Worm (Caenorhabditis elegans) whole organism, mixed stage, embryonic: ENCODE results near the gene C15B12.1.

Experiments
- M03D4.4 ChIP-seq: sonication (generic microtip); optimal IDR thresholded peaks from 2 replicates; lab custom pipeline; 2017; ENCODE audit warnings: mild to moderate bottlenecking, missing genetic modification characterization, missing compliant biosample characterization
- bed-3 ChIP-seq: fragments of 200-800 bp; sonication (Bioruptor generic); optimal IDR thresholded peaks from 3 replicates; lab custom pipeline; 2018; ENCODE audit warnings: mild to moderate bottlenecking, missing genetic modification characterization, moderate library complexity, missing compliant biosample characterization
- blmp-1 ChIP-seq: fragments of 150-350 bp; optimal IDR thresholded peaks from 2 replicates; lab custom pipeline; 2014; ENCODE audit warnings: missing biosample characterization, missing genetic modification characterization
- ceh-39 ChIP-seq: fragments of 150-350 bp; optimal IDR thresholded peaks from 2 replicates; lab custom pipeline; 2014; ENCODE audit warnings: missing biosample characterization, missing genetic modification characterization
- ceh-43 ChIP-seq: fragments of 200-800 bp; sonication (Bioruptor generic); optimal IDR thresholded peaks from 2 replicates; lab custom pipeline; 2018; ENCODE audit warnings: mild to moderate bottlenecking, missing genetic modification characterization, moderate library complexity, missing compliant biosample characterization
- ceh-83 ChIP-seq: fragments of 200-800 bp; sonication (Bioruptor generic); optimal IDR thresholded peaks from 2 replicates; lab custom pipeline; 2018; ENCODE audit warnings: mild to moderate bottlenecking, missing genetic modification characterization, missing compliant biosample characterization
- cnd-1 ChIP-seq: fragments of 200-800 bp; sonication (Bioruptor generic); optimal IDR thresholded peaks from 2 replicates; lab custom pipeline; 2018; ENCODE audit warnings: mild to moderate bottlenecking, missing genetic modification characterization, missing compliant biosample characterization
- drap-1 ChIP-seq: fragments of 200-800 bp; sonication (Bioruptor generic); optimal IDR thresholded peaks from 3 replicates; lab custom pipeline; 2018; ENCODE audit warnings: mild to moderate bottlenecking, missing genetic modification characterization, missing compliant biosample characterization
- elt-1 ChIP-seq: sonication (generic microtip); optimal IDR thresholded peaks from 2 replicates; lab custom pipeline; 2017; ENCODE audit warnings: missing genetic modification characterization, mild to moderate bottlenecking, missing compliant biosample characterization, antibody characterized with exemption, moderate library complexity, borderline replicate concordance; ENCODE audit not compliant: insufficient read depth
- elt-3 ChIP-seq: fragments of 150-350 bp; optimal IDR thresholded peaks from 2 replicates; lab custom pipeline; 2014; ENCODE audit warnings: missing biosample characterization, missing genetic modification characterization
- flh-1 ChIP-seq: fragments of 200-800 bp; sonication (Bioruptor generic); optimal IDR thresholded peaks from 2 replicates; lab custom pipeline; 2018; ENCODE audit warnings: mild to moderate bottlenecking, missing genetic modification characterization, moderate library complexity, missing compliant biosample characterization
- ham-2 ChIP-seq: fragments of 200-800 bp; sonication (Bioruptor generic); optimal IDR thresholded peaks from 2 replicates; lab custom pipeline; 2018; ENCODE audit warnings: mild to moderate bottlenecking, missing genetic modification characterization, missing compliant biosample characterization
- hlh-1 ChIP-seq: fragments of 150-350 bp; optimal IDR thresholded peaks from 2 replicates; lab custom pipeline; 2014; ENCODE audit warnings: missing biosample characterization, missing genetic modification reagents, missing genetic modification characterization
- lin-13 ChIP-seq: fragments of 150-350 bp; optimal IDR thresholded peaks from 2 replicates; lab custom pipeline; 2014; ENCODE audit warnings: missing biosample characterization, missing genetic modification characterization
- lin-32 ChIP-seq: fragments of 200-800 bp; sonication (Bioruptor generic); optimal IDR thresholded peaks from 2 replicates; lab custom pipeline; 2018; ENCODE audit warnings: mild to moderate bottlenecking, missing genetic modification characterization, missing compliant biosample characterization
- lsy-2 ChIP-seq: fragments of 150-350 bp; optimal IDR thresholded peaks from 2 replicates; lab custom pipeline; 2014; ENCODE audit warnings: missing biosample characterization, missing genetic modification characterization
- mab-5 ChIP-seq: fragments of 150-350 bp; optimal IDR thresholded peaks from 2 replicates; lab custom pipeline; 2014; ENCODE audit warnings: missing biosample characterization, missing genetic modification characterization
- mep-1 ChIP-seq: fragments of 150-350 bp; optimal IDR thresholded peaks from 2 replicates; lab custom pipeline; 2017; ENCODE audit warnings: missing biosample characterization, missing genetic modification reagents, missing genetic modification characterization, inconsistent platforms
- nhr-12 ChIP-seq: fragments of 150-350 bp; optimal IDR thresholded peaks from 2 replicates; lab custom pipeline; 2014; ENCODE audit warnings: missing biosample characterization, missing genetic modification characterization
- nhr-2 ChIP-seq: fragments of 150-350 bp; optimal IDR thresholded peaks from 2 replicates; lab custom pipeline; 2014; ENCODE audit warnings: missing biosample characterization, missing genetic modification characterization
- nhr-237 ChIP-seq: fragments of 150-350 bp; optimal IDR thresholded peaks from 2 replicates; lab custom pipeline; 2014; ENCODE audit warnings: missing biosample characterization, missing genetic modification characterization
- nhr-28 ChIP-seq: fragments of 150-350 bp; optimal IDR thresholded peaks from 2 replicates; lab custom pipeline; 2014; ENCODE audit warnings: missing biosample characterization, missing genetic modification characterization
- pha-4 ChIP-seq: fragments of 150-350 bp; optimal IDR thresholded peaks from 2 replicates; lab custom pipeline; 2018; ENCODE audit warnings: missing biosample characterization, missing genetic modification reagents, missing genetic modification characterization
- sem-2 ChIP-seq: fragments of 200-800 bp; sonication (Bioruptor generic); optimal IDR thresholded peaks from 2 replicates; lab custom pipeline; 2018; ENCODE audit warnings: mild to moderate bottlenecking, missing genetic modification characterization, missing compliant biosample characterization
- snpc-4 ChIP-seq: fragments of 150-350 bp; optimal IDR thresholded peaks from 2 replicates; lab custom pipeline; 2014; ENCODE audit warnings: missing biosample characterization, missing genetic modification characterization
- sptf-1 ChIP-seq: sonication (generic microtip); optimal IDR thresholded peaks from 2 replicates; lab custom pipeline; 2017; ENCODE audit warnings: mild to moderate bottlenecking, missing genetic modification characterization, moderate library complexity, missing compliant biosample characterization
- unc-120 ChIP-seq: sonication (generic microtip); optimal IDR thresholded peaks from 2 replicates; lab custom pipeline; 2017; ENCODE audit warnings: missing genetic modification characterization, missing compliant biosample characterization; ENCODE audit not compliant: poor library complexity, severe bottlenecking
- unc-39 ChIP-seq: fragments of 150-350 bp; optimal IDR thresholded peaks from 2 replicates; lab custom pipeline; 2014; ENCODE audit warnings: missing biosample characterization, missing genetic modification characterization
- unc-62 ChIP-seq: fragments of 150-350 bp; optimal IDR thresholded peaks from 2 replicates; lab custom pipeline; 2014; ENCODE audit warnings: missing biosample characterization, missing genetic modification reagents, missing genetic modification characterization
- zip-8 ChIP-seq: fragments of 150-350 bp; optimal IDR thresholded peaks from 2 replicates; lab custom pipeline; 2014; ENCODE audit warnings: missing biosample characterization, missing genetic modification characterization
- ztf-11 ChIP-seq: fragments of 150-350 bp; optimal IDR thresholded peaks from 2 replicates; lab custom pipeline; 2014; ENCODE audit warnings: missing biosample characterization, missing genetic modification characterization

Gene C15B12.1

ce11 chrX:6507734-6508133 lies 31.1 kb downstream of the C15B12.1 start:
- TF ChIP-seq snpc-4 (tag; lab: Kevin White, UChicago) (no peak), hlh-1 (tag; lab: Kevin White, UChicago) (peak; percentile 51)

ce11 chrX:6509813-6510212 lies 33.2 kb downstream of the C15B12.1 start:
- TF ChIP-seq pha-4 (no peak), flh-1 (GFP tag; lab: Kevin White, UChicago) (no peak), unc-39 (tag; lab: Kevin White, UChicago) (no peak), unc-120 (tag; lab: Kevin White, UChicago) (peak; percentile 73), nhr-12 (tag; lab: Kevin White, UChicago) (no peak), hlh-1 (tag; lab: Kevin White, UChicago) (peak; percentile 98), unc-62 (GFP tag; lab: Kevin White, UChicago) (peak; percentile 69)

- TF ChIP-seq mep-1 (no peak), flh-1 (GFP tag; lab: Kevin White, UChicago) (no peak), lin-13 (no peak), unc-62 (GFP tag; lab: Kevin White, UChicago) (no peak), hlh-1 (tag; lab: Kevin White, UChicago) (no peak), ztf-11 (tag; lab: Kevin White, UChicago) (no peak), ceh-43 (GFP tag; lab: Kevin White, UChicago) (no peak), nhr-28 (tag; lab: Kevin White, UChicago) (no peak), unc-120 (tag; lab: Kevin White, UChicago) (no peak), ceh-83 (GFP tag; lab: Kevin White, UChicago) (no peak), zip-8 (no peak), elt-1 (tag; lab: Kevin White, UChicago) (no peak), ceh-39 (tag; lab: Kevin White, UChicago) (no peak), sem-2 (GFP tag; lab: Kevin White, UChicago) (no peak), drap-1 (GFP tag; lab: Kevin White, UChicago) (no peak), lin-32 (GFP tag; lab: Kevin White, UChicago) (no peak), lsy-2 (tag; lab: Kevin White, UChicago) (no peak), M03D4.4 (no peak), snpc-4 (tag; lab: Kevin White, UChicago) (no peak), unc-39 (tag; lab: Kevin White, UChicago) (no peak)
These were observed 34.0 kb downstream of the C15B12.1 start, which contains the start of gene ttr-36 for ce11 chrX:6510627-6511026. TSS of gene ttr-36 (plus strand) at chrX:6510927.

ce11 chrX:6511985-6512384 lies 35.4 kb downstream of the C15B12.1 start, which contains the start of gene ttr-35:
TSS of gene ttr-35 (plus strand) at chrX:6512285.
- no peak for TF ChIP-seq cnd-1
- no peak for TF ChIP-seq unc-39 (tag; lab: Kevin White, UChicago)
- no peak for TF ChIP-seq sptf-1 (tag; lab: Kevin White, UChicago)
- no peak for TF ChIP-seq ham-2
- TF ChIP-seq ceh-43 (GFP tag; lab: Kevin White, UChicago), result no peak
- no peak for TF ChIP-seq nhr-2 (tag; lab: Kevin White, UChicago)
- no peak for TF ChIP-seq lin-32 (GFP tag; lab: Kevin White, UChicago)
- TF ChIP-seq nhr-12 (tag; lab: Kevin White, UChicago), result no peak
- TF ChIP-seq nhr-237 (tag; lab: Kevin White, UChicago), result no peak
- no peak for TF ChIP-seq lsy-2 (tag; lab: Kevin White, UChicago)
- TF ChIP-seq, all 35 proteins: peak for 0

- TF ChIP-seq elt-3 (peak; percentile 65), blmp-1 (no peak)
These were observed 37.9 kb downstream of the C15B12.1 start for ce11 chrX:6514466-6514865.

- no peak for TF ChIP-seq nhr-2 (tag; lab: Kevin White, UChicago)
- TF ChIP-seq mab-5 (tag; lab: Kevin White, UChicago), result no peak
- TF ChIP-seq elt-1 (tag; lab: Kevin White, UChicago), result no peak
- no peak for TF ChIP-seq drap-1 (GFP tag; lab: Kevin White, UChicago)
- TF ChIP-seq snpc-4 (tag; lab: Kevin White, UChicago), result no peak
- peak; percentile 61 for TF ChIP-seq ham-2
- no peak for TF ChIP-seq bed-3
- peak; percentile 90 for TF ChIP-seq blmp-1
These were observed 38.7 kb downstream of the C15B12.1 start for ce11 chrX:6515267-6515666.
